Worm (Caenorhabditis elegans) whole organism, midembryonic: ENCODE results near the gene ddr-2.

ENCODE experiments used
- T22C8.4 ChIP-seq: fragments of 200-800 bp; sonication (Bioruptor generic); IDR thresholded peaks from 2 replicates; pipeline ENCODE4 v1.3.6; 2022; ENCODE audit warnings: missing genetic modification characterization, missing compliant biosample characterization
- cog-1 ChIP-seq: sonication (generic microtip); optimal IDR thresholded peaks from 2 replicates; lab custom pipeline; 2016; ENCODE audit warnings: missing genetic modification characterization, missing compliant biosample characterization
- flt-1 ChIP-seq: fragments of 200-800 bp; sonication (Bioruptor generic); IDR thresholded peaks from 2 replicates; pipeline ENCODE4 v1.3.6; 2022; ENCODE audit warnings: missing genetic modification characterization, missing compliant biosample characterization
- klf-2 ChIP-seq: fragments of 200-800 bp; sonication (Bioruptor generic); conservative IDR thresholded peaks from 2 replicates; pipeline ENCODE4 v1.3.6; 2022; ENCODE audit warnings: missing genetic modification reagents, missing genetic modification characterization, missing compliant biosample characterization
- med-1 ChIP-seq: sonication (generic microtip); optimal IDR thresholded peaks from 2 replicates; lab custom pipeline; 2017; ENCODE audit warnings: missing genetic modification characterization, mild to moderate bottlenecking, missing compliant biosample characterization, antibody characterized with exemption, missing genetic modification reagents; ENCODE audit not compliant: insufficient read depth
- ref-1 ChIP-seq: fragments of 200-800 bp; sonication (Bioruptor generic); conservative IDR thresholded peaks from 2 replicates; pipeline ENCODE4 v1.3.6; 2022; ENCODE audit warnings: missing genetic modification reagents, missing genetic modification characterization, missing compliant biosample characterization
- tab-1 ChIP-seq: fragments of 200-800 bp; sonication (Bioruptor generic); IDR thresholded peaks from 2 replicates; pipeline ENCODE4 v1.3.6; 2022; ENCODE audit warnings: missing genetic modification characterization, missing compliant biosample characterization
- ztf-23 ChIP-seq: fragments of 200-800 bp; sonication (Bioruptor generic); IDR thresholded peaks from 2 replicates; pipeline ENCODE4 v1.3.6; 2022; ENCODE audit warnings: missing genetic modification reagents, missing genetic modification characterization, missing compliant biosample characterization
- ztf-29 ChIP-seq: fragments of 200-800 bp; sonication (Bioruptor generic); IDR thresholded peaks from 2 replicates; pipeline ENCODE4 v1.3.6; 2022; ENCODE audit warnings: missing genetic modification reagents, missing genetic modification characterization, missing compliant biosample characterization

Gene ddr-2

DNA sequence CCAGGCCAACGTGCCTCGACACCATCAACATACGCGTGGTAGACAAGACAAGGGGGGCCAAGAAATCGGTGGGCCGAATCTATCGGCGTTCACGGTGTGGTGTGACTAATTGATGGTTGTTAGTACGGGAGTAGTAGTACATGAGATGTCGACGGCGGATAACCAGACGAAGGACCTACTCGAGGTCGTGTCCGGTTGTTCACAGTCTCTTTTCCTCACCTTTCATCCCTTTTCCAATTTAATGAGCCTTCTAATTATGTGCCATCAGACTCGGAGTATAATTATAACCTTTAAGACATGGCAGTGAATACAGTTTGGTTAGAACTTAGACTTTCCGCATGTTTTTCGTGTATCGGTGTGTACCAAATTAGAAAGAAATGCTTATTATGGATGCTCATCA lies 4.4 kb upstream of the ddr-2 start:
- TF ChIP-seq ref-1 (GFP tag; lab: Robert Waterston, UW) (no peak), ztf-23 (GFP tag; lab: Robert Waterston, UW) (no peak), flt-1 (GFP tag; lab: Robert Waterston, UW) (no peak), T22C8.4 (GFP tag; lab: Robert Waterston, UW) (no peak), klf-2 (GFP tag; lab: Robert Waterston, UW) (no peak), cog-1 (tag; lab: Kevin White, UChicago) (no peak), med-1 (no peak), tab-1 (GFP tag; lab: Robert Waterston, UW) (no peak), ztf-29 (GFP tag; lab: Robert Waterston, UW) (no peak)

DNA sequence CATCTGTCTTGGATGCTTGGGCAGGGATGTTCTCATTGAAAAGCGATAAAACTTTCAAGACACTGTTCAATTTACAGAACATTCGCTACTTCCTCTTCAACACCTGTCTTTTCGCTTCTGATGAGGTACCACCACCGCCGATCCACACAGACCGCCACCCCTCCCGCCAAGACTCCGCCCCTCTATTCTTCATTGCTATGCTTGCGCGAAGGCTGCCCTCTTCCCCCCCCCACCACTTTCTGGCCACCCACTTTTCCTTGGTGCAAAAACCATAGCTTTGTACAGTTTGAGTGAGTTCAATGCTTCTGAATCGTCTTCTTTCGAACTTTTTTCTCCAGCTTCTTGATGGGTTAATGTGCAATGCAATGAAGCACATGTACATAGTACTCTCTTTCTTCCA lies 1.2 kb upstream of the ddr-2 start:
- TF ChIP-seq tab-1 (GFP tag; lab: Robert Waterston, UW) (no peak), ref-1 (GFP tag; lab: Robert Waterston, UW) (no peak), ztf-23 (GFP tag; lab: Robert Waterston, UW) (no peak), flt-1 (GFP tag; lab: Robert Waterston, UW) (peak; percentile 64), med-1 (no peak), ztf-29 (GFP tag; lab: Robert Waterston, UW) (no peak)

DNA sequence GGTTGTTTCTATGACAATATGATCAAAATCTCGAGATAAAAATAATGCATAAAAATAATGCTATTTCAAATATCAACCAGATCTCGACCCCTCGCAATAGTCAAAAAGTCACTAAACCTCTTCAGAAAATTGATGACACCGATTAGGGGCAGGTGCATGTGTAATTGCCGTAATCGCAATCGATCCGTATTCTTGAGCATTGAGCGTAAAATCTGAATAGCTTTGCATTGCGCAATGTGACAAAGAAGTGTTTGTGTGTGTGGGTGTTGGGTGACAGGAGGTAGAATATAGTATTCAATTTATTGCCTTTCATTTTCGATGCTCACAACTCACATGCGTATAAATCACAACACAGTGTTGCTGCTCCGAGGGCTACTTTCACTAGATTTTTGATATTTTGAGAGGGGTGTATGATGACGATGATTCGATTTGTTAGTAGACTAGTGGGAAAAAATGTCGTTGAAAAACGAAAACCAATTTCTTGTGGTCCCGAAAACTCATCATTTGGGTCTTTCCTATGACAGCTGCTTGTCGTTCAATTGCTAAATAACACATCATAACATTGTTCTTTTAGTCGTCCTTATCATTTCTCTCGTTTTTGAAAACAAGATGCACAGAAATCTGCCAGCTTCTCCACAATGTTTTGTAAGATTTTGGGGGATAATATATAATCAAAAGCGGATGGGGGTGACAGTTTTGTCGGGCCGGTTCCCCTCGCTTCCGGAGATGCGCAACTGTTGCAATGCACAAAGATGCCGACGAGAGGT lies 960 bp downstream of the ddr-2 start:
- TF ChIP-seq flt-1 (GFP tag; lab: Robert Waterston, UW), result no peak
- no peak for TF ChIP-seq tab-1 (GFP tag; lab: Robert Waterston, UW)
- no peak for TF ChIP-seq cog-1 (tag; lab: Kevin White, UChicago)
- TF ChIP-seq klf-2 (GFP tag; lab: Robert Waterston, UW), result no peak
- no peak for TF ChIP-seq ref-1 (GFP tag; lab: Robert Waterston, UW)
- TF ChIP-seq med-1, result no peak
- no peak for TF ChIP-seq ztf-23 (GFP tag; lab: Robert Waterston, UW)
- no peak for TF ChIP-seq T22C8.4 (GFP tag; lab: Robert Waterston, UW)
- no peak for TF ChIP-seq ztf-29 (GFP tag; lab: Robert Waterston, UW)

ce11 chrX:3316830-3317229 lies 1.7 kb downstream of the ddr-2 start:
- TF ChIP-seq tab-1 (GFP tag; lab: Robert Waterston, UW) (no peak), T22C8.4 (GFP tag; lab: Robert Waterston, UW) (no peak), flt-1 (GFP tag; lab: Robert Waterston, UW) (no peak), ref-1 (GFP tag; lab: Robert Waterston, UW) (no peak), ztf-23 (GFP tag; lab: Robert Waterston, UW) (no peak), cog-1 (tag; lab: Kevin White, UChicago) (no peak), klf-2 (GFP tag; lab: Robert Waterston, UW) (no peak), med-1 (no peak), ztf-29 (GFP tag; lab: Robert Waterston, UW) (no peak)

DNA sequence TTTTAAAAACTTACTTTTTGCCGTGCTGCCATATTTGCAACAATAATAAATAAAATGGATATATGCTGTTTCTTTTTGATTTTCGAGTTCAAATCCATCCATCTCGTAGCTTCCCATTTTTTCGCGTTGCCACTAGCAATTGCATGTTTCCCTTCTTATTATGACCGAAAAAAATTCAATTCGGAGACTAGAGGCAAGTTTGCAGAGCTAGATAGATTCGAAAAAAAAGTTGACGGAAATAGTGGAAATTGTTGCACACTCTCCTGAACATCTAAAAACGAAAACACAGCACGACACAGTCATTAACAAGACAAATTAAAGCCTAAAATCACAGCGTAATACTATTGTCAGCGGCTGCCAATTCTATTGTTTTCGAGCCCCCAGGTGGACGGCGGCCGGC lies 11.1 kb downstream of the ddr-2 start, which contains the start of gene F11D5.6:
TSS of gene F11D5.6 (minus strand) at position 101 of the 400 bp plus-strand sequence.
- no peak for TF ChIP-seq med-1
- no peak for TF ChIP-seq flt-1 (GFP tag; lab: Robert Waterston, UW)
- TF ChIP-seq klf-2 (GFP tag; lab: Robert Waterston, UW), result no peak
- TF ChIP-seq tab-1 (GFP tag; lab: Robert Waterston, UW), result no peak

DNA sequence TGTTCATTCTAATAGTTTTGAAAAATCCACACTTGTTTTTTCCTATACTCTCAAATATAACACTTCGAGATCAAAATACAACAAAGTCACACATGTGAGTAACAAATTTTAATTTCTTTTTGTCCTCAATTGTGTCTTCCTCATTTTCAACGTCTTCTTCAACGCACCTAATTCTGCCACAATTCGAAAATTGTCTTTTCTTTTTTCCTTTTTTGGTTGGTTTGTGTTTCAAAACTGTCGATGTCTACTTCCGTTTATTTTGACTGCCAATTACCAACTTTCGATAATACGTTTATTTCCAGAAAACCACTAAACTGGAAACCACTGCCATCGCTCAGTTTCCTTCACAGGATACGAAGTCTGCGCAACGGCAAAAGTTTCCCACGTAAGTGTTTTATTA lies 17.7 kb downstream of the ddr-2 start, which contains the start of gene F11D5.1:
TSS of gene F11D5.1 (plus strand) at position 301 of the 400 bp plus-strand sequence.
- TF ChIP-seq klf-2 (GFP tag; lab: Robert Waterston, UW) (no peak), ztf-29 (GFP tag; lab: Robert Waterston, UW) (no peak), T22C8.4 (GFP tag; lab: Robert Waterston, UW) (no peak), flt-1 (GFP tag; lab: Robert Waterston, UW) (no peak), med-1 (no peak), ref-1 (GFP tag; lab: Robert Waterston, UW) (no peak), ztf-23 (GFP tag; lab: Robert Waterston, UW) (no peak), cog-1 (tag; lab: Kevin White, UChicago) (no peak), tab-1 (GFP tag; lab: Robert Waterston, UW) (no peak)

- TF ChIP-seq cog-1 (tag; lab: Kevin White, UChicago) (no peak), tab-1 (GFP tag; lab: Robert Waterston, UW) (no peak), klf-2 (GFP tag; lab: Robert Waterston, UW) (no peak), med-1 (no peak), flt-1 (GFP tag; lab: Robert Waterston, UW) (no peak), T22C8.4 (GFP tag; lab: Robert Waterston, UW) (no peak), ztf-23 (GFP tag; lab: Robert Waterston, UW) (no peak), ztf-29 (GFP tag; lab: Robert Waterston, UW) (no peak), ref-1 (GFP tag; lab: Robert Waterston, UW) (no peak)
These were observed 19.0 kb downstream of the ddr-2 start for ce11 chrX:3334115-3334514.

ce11 chrX:3339882-3340281 lies 24.8 kb downstream of the ddr-2 start:
- TF ChIP-seq klf-2 (GFP tag; lab: Robert Waterston, UW) (no peak), ztf-29 (GFP tag; lab: Robert Waterston, UW) (no peak), tab-1 (GFP tag; lab: Robert Waterston, UW) (no peak), ref-1 (GFP tag; lab: Robert Waterston, UW) (no peak), T22C8.4 (GFP tag; lab: Robert Waterston, UW) (no peak), ztf-23 (GFP tag; lab: Robert Waterston, UW) (no peak), flt-1 (GFP tag; lab: Robert Waterston, UW) (no peak), med-1 (no peak), cog-1 (tag; lab: Kevin White, UChicago) (no peak)

- TF ChIP-seq ref-1 (GFP tag; lab: Robert Waterston, UW) (no peak), cog-1 (tag; lab: Kevin White, UChicago) (no peak), flt-1 (GFP tag; lab: Robert Waterston, UW) (no peak), ztf-29 (GFP tag; lab: Robert Waterston, UW) (no peak), T22C8.4 (GFP tag; lab: Robert Waterston, UW) (no peak), tab-1 (GFP tag; lab: Robert Waterston, UW) (no peak), klf-2 (GFP tag; lab: Robert Waterston, UW) (no peak), med-1 (no peak), ztf-23 (GFP tag; lab: Robert Waterston, UW) (no peak)
These were observed 28.6 kb downstream of the ddr-2 start for ce11 chrX:3343620-3344197.
